Fruit fly (Drosophila melanogaster) whole organism, wandering third instar larva: Measurements from ENCODE around the gene CG14968.

Source experiments
- N ChIP-seq: fragments of >200 bp; optimal IDR thresholded peaks from 2 replicates; lab custom pipeline; 2018; ENCODE audit warnings: missing biosample characterization, missing external identifiers, missing genetic modification characterization
- OdsH ChIP-seq: fragments of 200-800 bp; sonication (Bioruptor generic); optimal IDR thresholded peaks from 2 replicates; lab custom pipeline; 2016; ENCODE audit warnings: missing biosample characterization, mild to moderate bottlenecking, missing genetic modification characterization
- br ChIP-seq: fragments of 200-800 bp; sonication (Bioruptor generic); optimal IDR thresholded peaks from 2 replicates; lab custom pipeline; 2016; ENCODE audit warnings: missing biosample characterization, missing genetic modification characterization
- h ChIP-seq: fragments of 200-800 bp; sonication (Bioruptor generic); optimal IDR thresholded peaks from 3 replicates; lab custom pipeline; 2016; ENCODE audit warnings: missing biosample characterization, mild to moderate bottlenecking, missing genetic modification characterization
- lola ChIP-seq: fragments of >200 bp; optimal IDR thresholded peaks from 2 replicates; lab custom pipeline; 2017; ENCODE audit warnings: missing biosample characterization, missing genetic modification characterization
- rgr ChIP-seq: fragments of 200-800 bp; sonication (Bioruptor generic); optimal IDR thresholded peaks from 3 replicates; lab custom pipeline; 2016; ENCODE audit warnings: missing biosample characterization, mild to moderate bottlenecking, missing genetic modification characterization

DNA sequence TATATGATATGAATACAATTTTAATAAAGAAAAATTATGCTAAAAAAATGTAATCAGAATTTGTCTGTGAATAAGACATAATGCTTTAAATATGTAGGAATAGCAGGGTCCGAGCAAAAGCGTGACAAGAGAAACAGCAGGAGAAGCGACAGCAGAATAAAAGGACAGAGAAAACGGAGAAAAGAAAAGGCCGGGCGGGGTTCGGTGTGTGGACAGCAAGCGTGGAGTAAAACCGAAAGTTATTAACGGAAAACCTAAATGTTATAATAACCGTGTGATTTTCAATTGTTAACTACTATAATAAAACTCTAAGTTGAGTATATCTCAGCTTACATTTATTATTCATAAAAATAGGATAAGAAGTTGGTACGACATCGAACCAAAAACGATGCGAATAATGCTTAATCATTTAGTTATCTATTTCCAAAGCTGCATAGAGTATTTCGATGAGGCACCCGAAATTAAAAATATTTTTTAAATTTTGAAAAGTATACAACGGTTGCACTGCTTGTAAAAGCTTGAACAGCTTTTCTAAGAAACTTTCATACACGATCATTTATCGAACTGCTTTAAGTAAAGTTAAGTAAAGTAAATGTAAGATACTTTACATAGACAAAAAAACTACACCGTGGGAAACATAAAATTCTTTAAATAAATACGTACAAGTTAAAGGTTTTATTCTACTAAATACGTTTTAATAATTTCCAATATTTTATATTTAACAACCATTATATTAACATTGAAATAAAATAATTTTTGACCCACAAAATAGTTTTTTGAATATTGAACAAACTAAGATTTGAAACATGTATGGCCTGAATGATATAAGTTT lies 51.0 kb downstream of the CG14968 start:
- TF ChIP-seq lola (GFP tag; lab: Kevin White, UChicago) (no peak), rgr (peak; percentile 1), br (GFP tag; lab: Kevin White, UChicago) (peak; percentile 35), OdsH (no peak), h (GFP tag; lab: Kevin White, UChicago) (peak; percentile 27), N (GFP tag; lab: Kevin White, UChicago) (no peak)
